Worm (Caenorhabditis elegans) whole organism, L4 larva: ENCODE results near the gene F55G1.7.
A peak's percentile ranks its signal among the peaks of the same experiment; 100 is the strongest.

Source experiments
- D1046.2 ChIP-seq: fragments of 200-800 bp; sonication (Bioruptor generic); IDR thresholded peaks from 2 replicates; pipeline ENCODE4 v1.3.6; 2022; ENCODE audit warnings: missing genetic modification characterization, missing compliant biosample characterization
- F10B5.3 ChIP-seq: sonication (generic microtip); optimal IDR thresholded peaks from 2 replicates; lab custom pipeline; 2016; ENCODE audit warnings: mild to moderate bottlenecking, missing genetic modification characterization, missing compliant biosample characterization
- F26F4.8 ChIP-seq: fragments of 200-800 bp; sonication (Bioruptor generic); conservative IDR thresholded peaks from 2 replicates; pipeline ENCODE4 v1.3.6; 2022; ENCODE audit warnings: missing genetic modification characterization, missing compliant biosample characterization
- F37D6.2 ChIP-seq: sonication (generic microtip); optimal IDR thresholded peaks from 2 replicates; lab custom pipeline; 2016; ENCODE audit warnings: mild to moderate bottlenecking, missing genetic modification characterization, missing compliant biosample characterization
- F44E2.7 ChIP-seq: fragments of 200-800 bp; sonication (Bioruptor generic); IDR thresholded peaks from 2 replicates; pipeline ENCODE4 v2.1.2; 2022; ENCODE audit warnings: missing genetic modification characterization, missing compliant biosample characterization
- R02D3.7 ChIP-seq: fragments of 150-350 bp; sonication (generic microtip); optimal IDR thresholded peaks from 3 replicates; lab custom pipeline; 2014; ENCODE audit warnings: missing biosample characterization, missing genetic modification characterization
- T20F7.1 ChIP-seq: fragments of 200-800 bp; sonication (Bioruptor generic); optimal IDR thresholded peaks from 2 replicates; lab custom pipeline; 2018; ENCODE audit warnings: mild to moderate bottlenecking, missing genetic modification characterization, missing compliant biosample characterization
- T26A8.4 ChIP-seq: fragments of 200-800 bp; sonication (Bioruptor generic); IDR thresholded peaks from 2 replicates; pipeline ENCODE4 v1.3.6; 2022; ENCODE audit warnings: missing genetic modification characterization, missing compliant biosample characterization
- Y105C5A.15 ChIP-seq: fragments of 200-800 bp; sonication (Bioruptor generic); IDR thresholded peaks from 2 replicates; pipeline ENCODE4 v1.3.6; 2022; ENCODE audit warnings: missing genetic modification characterization, missing compliant biosample characterization
- Y48G9A.11 ChIP-seq: fragments of 200-800 bp; sonication (Bioruptor generic); IDR thresholded peaks from 2 replicates; pipeline ENCODE4 v1.3.6; 2022; ENCODE audit warnings: missing genetic modification reagents, missing genetic modification characterization, missing compliant biosample characterization
- Y5F2A.4 ChIP-seq: fragments of 200-800 bp; sonication (Bioruptor generic); optimal IDR thresholded peaks from 2 replicates; lab custom pipeline; 2018; ENCODE audit warnings: mild to moderate bottlenecking, missing genetic modification characterization, missing compliant biosample characterization
- arid-1 ChIP-seq: fragments of 200-800 bp; sonication (Bioruptor generic); conservative IDR thresholded peaks from 2 replicates; pipeline ENCODE4 v1.3.6; 2022; ENCODE audit warnings: missing genetic modification reagents, missing genetic modification characterization, missing compliant biosample characterization
- attf-4 ChIP-seq: sonication (generic microtip); optimal IDR thresholded peaks from 3 replicates; lab custom pipeline; 2017; ENCODE audit warnings: missing biosample characterization, missing genetic modification characterization
- ceh-20 ChIP-seq: fragments of 200-800 bp; sonication (Bioruptor generic); IDR thresholded peaks from 2 replicates; pipeline ENCODE4 v1.3.6; 2022; ENCODE audit warnings: missing genetic modification reagents, missing genetic modification characterization, missing compliant biosample characterization
- ceh-28 ChIP-seq: fragments of 150-350 bp; optimal IDR thresholded peaks from 2 replicates; lab custom pipeline; 2014; ENCODE audit warnings: missing biosample characterization, missing genetic modification reagents, missing genetic modification characterization
- ceh-62 ChIP-seq: sonication (generic microtip); optimal IDR thresholded peaks from 2 replicates; lab custom pipeline; 2017; ENCODE audit warnings: missing biosample characterization, missing genetic modification characterization
- ces-1 ChIP-seq: fragments of 150-350 bp; sonication (generic microtip); optimal IDR thresholded peaks from 4 replicates; lab custom pipeline; 2014; ENCODE audit warnings: missing biosample characterization, missing genetic modification reagents, missing genetic modification characterization
- ctbp-1 ChIP-seq: fragments of 200-800 bp; sonication (Bioruptor generic); IDR thresholded peaks from 2 replicates; pipeline ENCODE4 v1.3.6; 2022; ENCODE audit warnings: missing genetic modification reagents, missing genetic modification characterization, missing compliant biosample characterization
- daf-16 ChIP-seq, 3 experiments: sonication (generic microtip); optimal IDR thresholded peaks; 2 replicates each; lab custom pipeline; 2016 to 2017; ENCODE audit warnings: missing genetic modification characterization in 3 of 3, missing genetic modification reagents in 3 of 3, mild to moderate bottlenecking in 2 of 3, missing compliant biosample characterization in 2 of 3, missing biosample characterization in 1 of 3, moderate library complexity in 1 of 3
- daf-19 ChIP-seq: fragments of 200-800 bp; sonication (Bioruptor generic); conservative IDR thresholded peaks from 2 replicates; pipeline ENCODE4 v1.3.6; 2022; ENCODE audit warnings: missing genetic modification characterization, missing compliant biosample characterization
- duxl-1 ChIP-seq: sonication (generic microtip); optimal IDR thresholded peaks from 2 replicates; lab custom pipeline; 2016; ENCODE audit warnings: mild to moderate bottlenecking, missing genetic modification characterization, moderate library complexity, missing compliant biosample characterization; ENCODE audit not compliant: poor library complexity
- fos-1 ChIP-seq: fragments of 150-350 bp; optimal IDR thresholded peaks from 2 replicates; lab custom pipeline; 2014; ENCODE audit warnings: missing biosample characterization, missing genetic modification characterization
- gei-8 ChIP-seq: fragments of 200-800 bp; sonication (Bioruptor generic); optimal IDR thresholded peaks from 2 replicates; lab custom pipeline; 2018; ENCODE audit warnings: mild to moderate bottlenecking, missing genetic modification characterization, missing compliant biosample characterization
- hif-1 ChIP-seq, 2 experiments: sonication (generic microtip); optimal IDR thresholded peaks; 2 replicates each; lab custom pipeline; 2016 to 2017; ENCODE audit warnings: missing compliant biosample characterization in 2 of 2, missing genetic modification characterization in 2 of 2, missing genetic modification reagents in 2 of 2, missing genotype in 2 of 2, mild to moderate bottlenecking in 1 of 2
- hmg-1.1 ChIP-seq: fragments of 200-800 bp; sonication (Bioruptor generic); IDR thresholded peaks from 2 replicates; pipeline ENCODE4 v1.3.6; 2022; ENCODE audit warnings: missing genetic modification reagents, missing genetic modification characterization, missing compliant biosample characterization
- lin-29 ChIP-seq: fragments of 200-800 bp; sonication (Bioruptor generic); IDR thresholded peaks from 2 replicates; pipeline ENCODE4 v1.3.6; 2022; ENCODE audit warnings: missing genetic modification reagents, missing genetic modification characterization, missing compliant biosample characterization
- lsy-2 ChIP-seq, 2 experiments: fragments of 150-350 bp in 1 of 2; sonication (generic microtip) in 1 of 2; optimal IDR thresholded peaks; 2 replicates each; lab custom pipeline; 2014 to 2017; ENCODE audit warnings: missing biosample characterization in 2 of 2, missing genetic modification characterization in 2 of 2
- mdl-1 ChIP-seq, 2 experiments: fragments of 150-350 bp in 1 of 2; sonication (generic microtip) in 1 of 2; optimal IDR thresholded peaks; 2 replicates each; lab custom pipeline; 2014 to 2017; ENCODE audit warnings: missing biosample characterization in 2 of 2, missing genetic modification characterization in 2 of 2
- mdt-29 ChIP-seq: fragments of 200-800 bp; sonication (Bioruptor generic); IDR thresholded peaks from 2 replicates; pipeline ENCODE4 v1.3.6; 2022; ENCODE audit warnings: missing genetic modification reagents, missing genetic modification characterization, missing compliant biosample characterization
- mes-2 ChIP-seq: sonication (generic microtip); optimal IDR thresholded peaks from 2 replicates; lab custom pipeline; 2016; ENCODE audit warnings: missing genotype, mild to moderate bottlenecking, missing genetic modification characterization, missing compliant biosample characterization; ENCODE audit not compliant: poor library complexity, severe bottlenecking
- nhr-11 ChIP-seq: fragments of 150-350 bp; optimal IDR thresholded peaks from 2 replicates; lab custom pipeline; 2014; ENCODE audit warnings: missing biosample characterization, missing genetic modification characterization
- nhr-48 ChIP-seq: sonication (generic microtip); optimal IDR thresholded peaks from 2 replicates; lab custom pipeline; 2016; ENCODE audit warnings: mild to moderate bottlenecking, missing genetic modification characterization, missing compliant biosample characterization
- pha-4 ChIP-seq, 2 experiments: fragments of 150-350 bp in 1 of 2; fragments of 200-800 bp in 1 of 2; sonication (Bioruptor generic) in 1 of 2; IDR thresholded peaks in 1 of 2; optimal IDR thresholded peaks in 1 of 2; 2 replicates each; pipeline versions ENCODE4 v1.3.6 to Lab custom; 2014 to 2022; ENCODE audit warnings: missing genetic modification characterization in 2 of 2, missing genetic modification reagents in 2 of 2, missing biosample characterization in 1 of 2, missing compliant biosample characterization in 1 of 2
- php-3 ChIP-seq: fragments of 200-800 bp; sonication (Bioruptor generic); IDR thresholded peaks from 2 replicates; pipeline ENCODE4 v1.3.6; 2022; ENCODE audit warnings: missing genetic modification reagents, missing genetic modification characterization, missing compliant biosample characterization
- pqm-1 ChIP-seq: sonication (generic microtip); optimal IDR thresholded peaks from 2 replicates; lab custom pipeline; 2017; ENCODE audit warnings: missing biosample characterization, missing genetic modification characterization
- saeg-2 ChIP-seq: fragments of 200-800 bp; sonication (Bioruptor generic); IDR thresholded peaks from 2 replicates; pipeline ENCODE4 v1.3.6; 2022; ENCODE audit warnings: missing genetic modification reagents, missing genetic modification characterization, missing compliant biosample characterization
- set-16 ChIP-seq: fragments of 200-800 bp; sonication (Bioruptor generic); IDR thresholded peaks from 2 replicates; pipeline ENCODE4 v1.3.6; 2022; ENCODE audit warnings: missing genetic modification reagents, missing genetic modification characterization, missing compliant biosample characterization
- snpc-4 ChIP-seq: fragments of 150-350 bp; optimal IDR thresholded peaks from 2 replicates; lab custom pipeline; 2014; ENCODE audit warnings: missing biosample characterization, missing genetic modification characterization
- spr-3 ChIP-seq: fragments of 200-800 bp; sonication (Bioruptor generic); optimal IDR thresholded peaks from 2 replicates; lab custom pipeline; 2018; ENCODE audit warnings: mild to moderate bottlenecking, missing genetic modification characterization, missing compliant biosample characterization
- tra-1 ChIP-seq: fragments of 200-800 bp; sonication (Bioruptor generic); IDR thresholded peaks from 2 replicates; pipeline ENCODE4 v1.3.6; 2022; ENCODE audit warnings: missing genetic modification reagents, missing genetic modification characterization, missing compliant biosample characterization
- unc-130 ChIP-seq: sonication (generic microtip); optimal IDR thresholded peaks from 2 replicates; lab custom pipeline; 2016; ENCODE audit warnings: missing genetic modification reagents, missing genetic modification characterization, missing compliant biosample characterization
- vab-7 ChIP-seq: fragments of 200-800 bp; sonication (Bioruptor generic); IDR thresholded peaks from 2 replicates; pipeline ENCODE4 v1.3.6; 2022; ENCODE audit warnings: missing genetic modification reagents, missing genetic modification characterization, missing compliant biosample characterization
- ztf-7 ChIP-seq: fragments of 150-350 bp; optimal IDR thresholded peaks from 2 replicates; lab custom pipeline; 2014; ENCODE audit warnings: missing biosample characterization, missing genetic modification characterization

F55G1.7 gene

ce11 chrIV:7487554-7488456, 18.2 kb upstream of the F55G1.7 start, which contains the start of the genes his-60 and his-59 (continued):
- TF ChIP-seq F44E2.7 (GFP tag; lab: Robert Waterston, UW) (peak; percentile 77; the same call in 1 of the 2 replicates), tra-1 (GFP tag; lab: Robert Waterston, UW) (peak; percentile 42; the same call in 1 of the 2 replicates), ctbp-1 (GFP tag; lab: Robert Waterston, UW) (no peak), daf-16 (GFP tag; optimal IDR thresholded peaks at IDR 0.05; lab: Kevin White, UChicago) (no peak), daf-16 (tag; optimal IDR thresholded peaks at IDR 0.05; lab: Kevin White, UChicago) (peak; percentile 62), pqm-1 (tag; lab: Kevin White, UChicago) (no peak), php-3 (GFP tag; lab: Robert Waterston, UW) (peak; percentile 59; the same call in 1 of the 2 replicates), F37D6.2 (tag; lab: Kevin White, UChicago) (no peak), hmg-1.1 (GFP tag; lab: Robert Waterston, UW) (peak; percentile 23; the same call in 1 of the 2 replicates), Y105C5A.15 (GFP tag; lab: Robert Waterston, UW) (peak; percentile 50; the same call in 1 of the 2 replicates), vab-7 (GFP tag; lab: Robert Waterston, UW) (peak; percentile 64), spr-3 (GFP tag; lab: Kevin White, UChicago) (no peak), Y48G9A.11 (GFP tag; lab: Robert Waterston, UW) (no peak), hif-1 (tag; optimal IDR thresholded peaks at IDR 0.05; lab: Kevin White, UChicago) (no peak), duxl-1 (tag; lab: Kevin White, UChicago) (no peak), mes-2 (peak; percentile 80), T26A8.4 (no peak), ztf-7 (no peak), ceh-20 (no peak; the same call in 1 of the 2 replicates), F26F4.8 (GFP tag; lab: Robert Waterston, UW) (peak; percentile 63), gei-8 (GFP tag; lab: Kevin White, UChicago) (no peak), mdl-1 (tag; optimal IDR thresholded peaks at IDR 0.05; lab: Kevin White, UChicago) (no peak), lsy-2 (tag; optimal IDR thresholded peaks at IDR 0.05; lab: Kevin White, UChicago) (no peak), attf-4 (tag; lab: Kevin White, UChicago) (no peak), nhr-48 (peak; percentile 82), ces-1 (GFP tag; lab: Kevin White, UChicago) (no peak), D1046.2 (0 out of 2 replicates have a peak, but pooled peaks have one; percentile 31), nhr-11 (tag; lab: Kevin White, UChicago) (no peak), T20F7.1 (GFP tag; lab: Kevin White, UChicago) (no peak), daf-19 (GFP tag; lab: Robert Waterston, UW) (no peak), ceh-62 (tag; lab: Kevin White, UChicago) (no peak), unc-130 (no peak), ceh-28 (tag; lab: Kevin White, UChicago) (no peak), arid-1 (GFP tag; lab: Robert Waterston, UW) (peak; percentile 71), mdt-29 (GFP tag; lab: Robert Waterston, UW) (peak; percentile 26; the same call in 1 of the 2 replicates), snpc-4 (tag; lab: Kevin White, UChicago) (no peak), saeg-2 (GFP tag; lab: Robert Waterston, UW) (no peak), Y5F2A.4 (GFP tag; lab: Kevin White, UChicago) (no peak), R02D3.7 (tag; lab: Kevin White, UChicago) (no peak), fos-1 (tag; lab: Kevin White, UChicago) (no peak), set-16 (peak; percentile 71), pha-4 (GFP tag; IDR thresholded peaks at IDR 0.05; lab: Robert Waterston, UW) (peak; percentile 21), pha-4 (tag; optimal IDR thresholded peaks at IDR 0.05; lab: Kevin White, UChicago) (no peak), lin-29 (GFP tag; lab: Robert Waterston, UW) (no peak), F10B5.3 (no peak)
